Worm (Caenorhabditis elegans) whole organism, midembryonic: ENCODE results near the gene H34I24.2.

Experiments used
- T22C8.4 ChIP-seq: fragments of 200-800 bp; sonication (Bioruptor generic); IDR thresholded peaks from 2 replicates; pipeline ENCODE4 v1.3.6; 2022; ENCODE audit warnings: missing genetic modification characterization, missing compliant biosample characterization
- cog-1 ChIP-seq: sonication (generic microtip); optimal IDR thresholded peaks from 2 replicates; lab custom pipeline; 2016; ENCODE audit warnings: missing genetic modification characterization, missing compliant biosample characterization
- flt-1 ChIP-seq: fragments of 200-800 bp; sonication (Bioruptor generic); IDR thresholded peaks from 2 replicates; pipeline ENCODE4 v1.3.6; 2022; ENCODE audit warnings: missing genetic modification characterization, missing compliant biosample characterization
- klf-2 ChIP-seq: fragments of 200-800 bp; sonication (Bioruptor generic); conservative IDR thresholded peaks from 2 replicates; pipeline ENCODE4 v1.3.6; 2022; ENCODE audit warnings: missing genetic modification reagents, missing genetic modification characterization, missing compliant biosample characterization
- med-1 ChIP-seq: sonication (generic microtip); optimal IDR thresholded peaks from 2 replicates; lab custom pipeline; 2017; ENCODE audit warnings: missing genetic modification characterization, mild to moderate bottlenecking, missing compliant biosample characterization, antibody characterized with exemption, missing genetic modification reagents; ENCODE audit not compliant: insufficient read depth
- ref-1 ChIP-seq: fragments of 200-800 bp; sonication (Bioruptor generic); conservative IDR thresholded peaks from 2 replicates; pipeline ENCODE4 v1.3.6; 2022; ENCODE audit warnings: missing genetic modification reagents, missing genetic modification characterization, missing compliant biosample characterization
- tab-1 ChIP-seq: fragments of 200-800 bp; sonication (Bioruptor generic); IDR thresholded peaks from 2 replicates; pipeline ENCODE4 v1.3.6; 2022; ENCODE audit warnings: missing genetic modification characterization, missing compliant biosample characterization
- ztf-23 ChIP-seq: fragments of 200-800 bp; sonication (Bioruptor generic); IDR thresholded peaks from 2 replicates; pipeline ENCODE4 v1.3.6; 2022; ENCODE audit warnings: missing genetic modification reagents, missing genetic modification characterization, missing compliant biosample characterization
- ztf-29 ChIP-seq: fragments of 200-800 bp; sonication (Bioruptor generic); IDR thresholded peaks from 2 replicates; pipeline ENCODE4 v1.3.6; 2022; ENCODE audit warnings: missing genetic modification reagents, missing genetic modification characterization, missing compliant biosample characterization

- TF ChIP-seq ztf-23 (GFP tag; lab: Robert Waterston, UW) (no peak), ztf-29 (GFP tag; lab: Robert Waterston, UW) (no peak), flt-1 (no peak), med-1 (no peak), ref-1 (no peak), cog-1 (tag; lab: Kevin White, UChicago) (no peak), tab-1 (GFP tag; lab: Robert Waterston, UW) (no peak), T22C8.4 (GFP tag; lab: Robert Waterston, UW) (no peak), klf-2 (GFP tag; lab: Robert Waterston, UW) (no peak)
Observed at ce11 chrIII:2834363-2834762, 7.5 kb upstream of the H34I24.2 start, which contains the start of gene txdc-17.
